Fruit fly (Drosophila melanogaster): ENCODE data around the gene Npc2h.

dm6 chr3R:30792959-30793358, 46.9 kb upstream of the Npc2h start:
- TF ChIP-seq gsb (GFP tag; IDR thresholded peaks at IDR 0.05) (no peak), CG9215 (GFP tag; IDR thresholded peaks at IDR 0.05) (no peak), Opbp (GFP tag; IDR thresholded peaks at IDR 0.05; ENCODE audit: partially characterized antibody) (no peak), Side (GFP tag; optimal IDR thresholded peaks at IDR 0.05) (no peak), luna (GFP tag; optimal IDR thresholded peaks at IDR 0.05) (no peak)

All from whole organism, embryonic.